Worm (Caenorhabditis elegans) whole organism, young adult: ENCODE measurements around the gene T01B7.5.
A peak's percentile ranks its signal among the peaks of the same experiment; 100 is the strongest.

Experiments
- C17E4.6 ChIP-seq: fragments of 200-800 bp; sonication (Bioruptor generic); IDR thresholded peaks from 2 replicates; pipeline ENCODE4 v1.3.6; 2022; ENCODE audit warnings: missing genetic modification reagents, missing genetic modification characterization, missing compliant biosample characterization
- F49E8.2 ChIP-seq: sonication (generic microtip); optimal IDR thresholded peaks from 3 replicates; lab custom pipeline; 2017; ENCODE audit warnings: missing genetic modification characterization, mild to moderate bottlenecking, missing compliant biosample characterization, antibody characterized with exemption, moderate library complexity; ENCODE audit not compliant: insufficient read depth
- K11D2.4 ChIP-seq: fragments of 200-800 bp; sonication (Bioruptor generic); IDR thresholded peaks from 2 replicates; pipeline ENCODE4 v1.3.6; 2022; ENCODE audit warnings: missing genetic modification reagents, missing genetic modification characterization, missing compliant biosample characterization
- K12H6.12 ChIP-seq: fragments of 200-800 bp; sonication (Bioruptor generic); optimal IDR thresholded peaks from 2 replicates; lab custom pipeline; 2018; ENCODE audit warnings: mild to moderate bottlenecking, missing genetic modification characterization, missing compliant biosample characterization
- Y67H2A.10 ChIP-seq: fragments of 200-800 bp; sonication (Bioruptor generic); conservative IDR thresholded peaks from 2 replicates; pipeline ENCODE4 v1.3.6; 2022; ENCODE audit warnings: missing genetic modification reagents, missing genetic modification characterization, missing compliant biosample characterization
- ZK185.1 ChIP-seq: sonication (generic microtip); optimal IDR thresholded peaks from 2 replicates; lab custom pipeline; 2016; ENCODE audit warnings: mild to moderate bottlenecking, missing genetic modification characterization, missing compliant biosample characterization; ENCODE audit not compliant: poor library complexity, severe bottlenecking
- ceh-58 ChIP-seq: fragments of 200-800 bp; sonication (Bioruptor generic); IDR thresholded peaks from 2 replicates; pipeline ENCODE4 v1.3.6; 2022; ENCODE audit warnings: missing genetic modification characterization, missing compliant biosample characterization
- ceh-91 ChIP-seq: fragments of 200-800 bp; sonication (Bioruptor generic); IDR thresholded peaks from 2 replicates; pipeline ENCODE4 v1.3.6; 2022; ENCODE audit warnings: missing genetic modification reagents, missing genetic modification characterization, missing compliant biosample characterization
- chd-7 ChIP-seq: sonication (generic microtip); optimal IDR thresholded peaks from 2 replicates; lab custom pipeline; 2016; ENCODE audit warnings: mild to moderate bottlenecking, missing genetic modification characterization, moderate library complexity, missing compliant biosample characterization
- die-1 ChIP-seq: sonication (generic microtip); optimal IDR thresholded peaks from 2 replicates; lab custom pipeline; 2016; ENCODE audit warnings: missing genotype, mild to moderate bottlenecking, missing genetic modification characterization, missing compliant biosample characterization
- dox-1 ChIP-seq: fragments of 200-800 bp; sonication (Bioruptor generic); IDR thresholded peaks from 2 replicates; pipeline ENCODE4 v1.3.6; 2022; ENCODE audit warnings: missing genetic modification reagents, missing genetic modification characterization, missing compliant biosample characterization
- dpl-1 ChIP-seq: fragments of 150-350 bp; optimal IDR thresholded peaks from 2 replicates; lab custom pipeline; 2014; ENCODE audit warnings: missing biosample characterization, missing genetic modification reagents, missing genetic modification characterization
- egrh-3 ChIP-seq: fragments of 200-800 bp; sonication (Bioruptor generic); IDR thresholded peaks from 2 replicates; pipeline ENCODE4 v1.3.6; 2022; ENCODE audit warnings: missing genetic modification reagents, missing genetic modification characterization, missing compliant biosample characterization
- ets-4 ChIP-seq: fragments of 200-800 bp; sonication (Bioruptor generic); optimal IDR thresholded peaks from 2 replicates; lab custom pipeline; 2018; ENCODE audit warnings: mild to moderate bottlenecking, missing genetic modification characterization, missing compliant biosample characterization
- hlh-12 ChIP-seq: sonication (generic microtip); optimal IDR thresholded peaks from 2 replicates; lab custom pipeline; 2016; ENCODE audit warnings: missing genetic modification characterization, missing compliant biosample characterization
- hlh-26 ChIP-seq: fragments of 200-800 bp; sonication (Bioruptor generic); conservative IDR thresholded peaks from 2 replicates; pipeline ENCODE4 v1.3.6; 2022; ENCODE audit warnings: missing genetic modification reagents, missing genetic modification characterization, missing compliant biosample characterization
- hmg-1.2 ChIP-seq: fragments of 200-800 bp; sonication (Bioruptor generic); IDR thresholded peaks from 2 replicates; pipeline ENCODE4 v1.3.6; 2022; ENCODE audit warnings: missing genetic modification reagents, missing genetic modification characterization, missing compliant biosample characterization
- hmg-20 ChIP-seq: fragments of 200-800 bp; sonication (Bioruptor generic); IDR thresholded peaks from 2 replicates; pipeline ENCODE4 v1.3.6; 2022; ENCODE audit warnings: missing genetic modification reagents, missing genetic modification characterization, missing compliant biosample characterization
- let-526 ChIP-seq: fragments of 200-800 bp; sonication (Bioruptor generic); IDR thresholded peaks from 2 replicates; pipeline ENCODE4 v1.3.6; 2022; ENCODE audit warnings: missing genetic modification reagents, missing genetic modification characterization, missing compliant biosample characterization
- let-607 ChIP-seq, 2 experiments: fragments of 200-800 bp in 1 of 2; sonication (Bioruptor generic) in 1 of 2; sonication (generic microtip) in 1 of 2; optimal IDR thresholded peaks; 2 replicates each; lab custom pipeline; 2016 to 2018; ENCODE audit warnings: mild to moderate bottlenecking in 2 of 2, missing compliant biosample characterization in 2 of 2, missing genetic modification characterization in 2 of 2, moderate library complexity in 2 of 2, missing genotype in 1 of 2
- lin-26 ChIP-seq: fragments of 200-800 bp; sonication (Bioruptor generic); IDR thresholded peaks from 2 replicates; pipeline ENCODE4 v1.3.6; 2022; ENCODE audit warnings: missing genetic modification reagents, missing genetic modification characterization, missing compliant biosample characterization
- lin-35 ChIP-seq, 3 experiments: fragments of 150-350 bp in 2 of 3; sonication (generic microtip) in 1 of 3; optimal IDR thresholded peaks; 2 replicates each; lab custom pipeline; 2014 to 2018; ENCODE audit warnings: missing biosample characterization in 3 of 3, missing genetic modification characterization in 3 of 3, missing genetic modification reagents in 3 of 3
- lin-40 ChIP-seq: sonication (generic microtip); optimal IDR thresholded peaks from 2 replicates; lab custom pipeline; 2016; ENCODE audit warnings: missing genetic modification characterization, mild to moderate bottlenecking, missing compliant biosample characterization, missing genotype, missing genetic modification reagents
- lir-1 ChIP-seq: fragments of 200-800 bp; sonication (Bioruptor generic); conservative IDR thresholded peaks from 2 replicates; pipeline ENCODE4 v1.3.6; 2022; ENCODE audit warnings: missing genetic modification reagents, missing genetic modification characterization, missing compliant biosample characterization
- lsl-1 ChIP-seq: fragments of 200-800 bp; sonication (Bioruptor generic); optimal IDR thresholded peaks from 2 replicates; lab custom pipeline; 2018; ENCODE audit warnings: mild to moderate bottlenecking, missing genetic modification characterization, moderate library complexity, missing compliant biosample characterization
- madf-10 ChIP-seq: sonication (generic microtip); optimal IDR thresholded peaks from 2 replicates; lab custom pipeline; 2016; ENCODE audit warnings: mild to moderate bottlenecking, missing genetic modification characterization, missing compliant biosample characterization
- mcd-1 ChIP-seq: fragments of 200-800 bp; sonication (Bioruptor generic); IDR thresholded peaks from 2 replicates; pipeline ENCODE4 v1.3.6; 2022; ENCODE audit warnings: missing genetic modification reagents, missing genetic modification characterization, missing compliant biosample characterization
- mes-4 ChIP-seq: sonication (generic microtip); optimal IDR thresholded peaks from 2 replicates; lab custom pipeline; 2016; ENCODE audit warnings: missing genotype, missing genetic modification characterization, missing compliant biosample characterization
- nfya-2 ChIP-seq: fragments of 200-800 bp; sonication (Bioruptor generic); IDR thresholded peaks from 2 replicates; pipeline ENCODE4 v1.3.6; 2022; ENCODE audit warnings: missing genetic modification reagents, missing genetic modification characterization, missing compliant biosample characterization
- nfyb-1 ChIP-seq: fragments of 200-800 bp; sonication (Bioruptor generic); IDR thresholded peaks from 2 replicates; pipeline ENCODE4 v1.3.6; 2022; ENCODE audit warnings: missing genetic modification reagents, missing genetic modification characterization, missing compliant biosample characterization
- nhr-27 ChIP-seq: fragments of 200-800 bp; sonication (Bioruptor generic); optimal IDR thresholded peaks from 2 replicates; lab custom pipeline; 2018; ENCODE audit warnings: mild to moderate bottlenecking, missing genetic modification characterization, moderate library complexity, missing compliant biosample characterization
- nhr-80 ChIP-seq: sonication (generic microtip); optimal IDR thresholded peaks from 2 replicates; lab custom pipeline; 2016; ENCODE audit warnings: missing genetic modification characterization, missing compliant biosample characterization
- pbrm-1 ChIP-seq: fragments of 200-800 bp; sonication (Bioruptor generic); IDR thresholded peaks from 2 replicates; pipeline ENCODE4 v1.3.6; 2022; ENCODE audit warnings: missing genetic modification reagents, missing genetic modification characterization, missing compliant biosample characterization
- rcor-1 ChIP-seq: fragments of 200-800 bp; sonication (Bioruptor generic); IDR thresholded peaks from 2 replicates; pipeline ENCODE4 v1.3.6; 2022; ENCODE audit warnings: missing genetic modification reagents, missing genetic modification characterization, missing compliant biosample characterization
- repo-1 ChIP-seq: sonication (generic microtip); optimal IDR thresholded peaks from 2 replicates; lab custom pipeline; 2017; ENCODE audit warnings: mild to moderate bottlenecking, missing genetic modification characterization, missing compliant biosample characterization
- snpc-1.3 ChIP-seq: sonication (generic microtip); optimal IDR thresholded peaks from 2 replicates; lab custom pipeline; 2017; ENCODE audit warnings: missing genetic modification characterization, mild to moderate bottlenecking, missing compliant biosample characterization, antibody characterized with exemption, moderate library complexity, missing genotype, missing genetic modification reagents; ENCODE audit not compliant: insufficient read depth
- snpc-4 ChIP-seq, 5 experiments: fragments of 150-350 bp in 1 of 5; sonication (generic microtip) in 4 of 5; optimal IDR thresholded peaks; 2 replicates each; lab custom pipeline; 2014 to 2018; ENCODE audit warnings: missing genetic modification characterization in 5 of 5, missing biosample characterization in 3 of 5, antibody characterized with exemption in 2 of 5, mild to moderate bottlenecking in 2 of 5, missing compliant biosample characterization in 2 of 5, missing genotype in 2 of 5, moderate library complexity in 2 of 5, missing genetic modification reagents in 1 of 5
- sptf-2 ChIP-seq: fragments of 200-800 bp; sonication (Bioruptor generic); optimal IDR thresholded peaks from 2 replicates; lab custom pipeline; 2018; ENCODE audit warnings: mild to moderate bottlenecking, missing genetic modification characterization, missing compliant biosample characterization
- tlf-1 ChIP-seq: fragments of 200-800 bp; sonication (Bioruptor generic); optimal IDR thresholded peaks from 2 replicates; lab custom pipeline; 2018; ENCODE audit warnings: mild to moderate bottlenecking, missing genetic modification characterization, missing compliant biosample characterization
- zfh-2 ChIP-seq: fragments of 200-800 bp; sonication (Bioruptor generic); conservative IDR thresholded peaks from 2 replicates; pipeline ENCODE4 v1.3.6; 2022; ENCODE audit warnings: missing genetic modification reagents, missing genetic modification characterization, missing compliant biosample characterization
- zim-3 ChIP-seq: sonication (generic microtip); optimal IDR thresholded peaks from 2 replicates; lab custom pipeline; 2017; ENCODE audit warnings: mild to moderate bottlenecking, missing genetic modification characterization, moderate library complexity, missing compliant biosample characterization
- ztf-18 ChIP-seq: sonication (generic microtip); optimal IDR thresholded peaks from 2 replicates; lab custom pipeline; 2016; ENCODE audit warnings: missing genotype, mild to moderate bottlenecking, missing genetic modification characterization, missing compliant biosample characterization
- ztf-22 ChIP-seq: fragments of 200-800 bp; sonication (Bioruptor generic); optimal IDR thresholded peaks from 2 replicates; lab custom pipeline; 2018; ENCODE audit warnings: mild to moderate bottlenecking, missing genetic modification characterization, moderate library complexity, missing compliant biosample characterization
- ztf-25 ChIP-seq: fragments of 200-800 bp; sonication (Bioruptor generic); IDR thresholded peaks from 2 replicates; pipeline ENCODE4 v1.3.6; 2022; ENCODE audit warnings: missing genetic modification reagents, missing genetic modification characterization, missing compliant biosample characterization
- ztf-3 ChIP-seq: fragments of 200-800 bp; sonication (Bioruptor generic); optimal IDR thresholded peaks from 2 replicates; lab custom pipeline; 2018; ENCODE audit warnings: mild to moderate bottlenecking, missing genetic modification characterization, missing compliant biosample characterization

Gene T01B7.5

ce11 chrII:8747246-8747938 is 30.8 kb downstream of the T01B7.5 start:
- no peak for TF ChIP-seq ets-4
- no peak for TF ChIP-seq zim-3 (tag; lab: Kevin White, UChicago)
- no peak for TF ChIP-seq lsl-1 (GFP tag; lab: Kevin White, UChicago)
- peak; percentile 54 for TF ChIP-seq nhr-27 (tag; lab: Kevin White, UChicago)
- peak; percentile 70 for TF ChIP-seq zfh-2
- no peak for TF ChIP-seq nfya-2
- TF ChIP-seq ceh-91 (GFP tag; lab: Robert Waterston, UW) = no peak
- no peak for TF ChIP-seq F49E8.2
- peak; percentile 75 for TF ChIP-seq dox-1 (GFP tag; lab: Robert Waterston, UW)
- TF ChIP-seq ZK185.1 (tag; lab: Kevin White, UChicago) = peak; percentile 4
- TF ChIP-seq lir-1 = peak; percentile 5; the same call in 1 of the 2 replicates
- TF ChIP-seq ztf-18 = peak; percentile 7
- TF ChIP-seq pbrm-1 (GFP tag; lab: Robert Waterston, UW) = peak; percentile 66; the same call in 1 of the 2 replicates
- TF ChIP-seq let-607 (tag; optimal IDR thresholded peaks at IDR 0.05; lab: Kevin White, UChicago) = peak; percentile 39 to 41
- no peak for TF ChIP-seq egrh-3 (GFP tag; lab: Robert Waterston, UW)
- peak; percentile 75 for TF ChIP-seq K12H6.12 (tag; lab: Kevin White, UChicago)
- TF ChIP-seq hlh-26 (GFP tag; lab: Robert Waterston, UW) = 0 out of 2 replicates have a peak, but pooled peaks have one; percentile 18
- TF ChIP-seq ceh-58 = peak; percentile 36; the same call in 1 of the 2 replicates
- peak; percentile 35; the same call in 1 of the 2 replicates for TF ChIP-seq mcd-1 (GFP tag; lab: Robert Waterston, UW)
- TF ChIP-seq die-1 (tag; lab: Kevin White, UChicago) = peak; percentile 40
- peak; percentile 59 for TF ChIP-seq nhr-80 (tag; lab: Kevin White, UChicago)
- TF ChIP-seq hmg-1.2 = peak; percentile 4; the same call in 1 of the 2 replicates
- TF ChIP-seq C17E4.6 = no peak
- TF ChIP-seq mes-4 = no peak
- peak; percentile 68 for TF ChIP-seq lin-40 (tag; lab: Kevin White, UChicago)
- TF ChIP-seq ztf-25 (GFP tag; lab: Robert Waterston, UW) = peak; percentile 50; the same call in 1 of the 2 replicates
- peak; percentile 55 for TF ChIP-seq snpc-1.3 (tag; lab: Kevin White, UChicago)
- TF ChIP-seq snpc-4 (GFP tag; optimal IDR thresholded peaks at IDR 0.05; lab: Kevin White, UChicago) = no peak
- peak in 1 of 4 experiments; percentile 25 for TF ChIP-seq snpc-4 (tag; optimal IDR thresholded peaks at IDR 0.05; lab: Kevin White, UChicago)
- peak; percentile 88 for TF ChIP-seq lin-26
- peak; percentile 90 for TF ChIP-seq tlf-1
- peak; percentile 78 for TF ChIP-seq nfyb-1 (GFP tag; lab: Robert Waterston, UW)
- peak; percentile 98 for TF ChIP-seq repo-1 (tag; lab: Kevin White, UChicago)
- TF ChIP-seq dpl-1 (GFP tag; lab: Kevin White, UChicago) = peak; percentile 5
- peak; percentile 60 for TF ChIP-seq madf-10 (tag; lab: Kevin White, UChicago)
- no peak for TF ChIP-seq Y67H2A.10 (GFP tag; lab: Robert Waterston, UW)
- peak; percentile 77 for TF ChIP-seq ztf-3 (GFP tag; lab: Kevin White, UChicago)
- TF ChIP-seq chd-7 (tag; lab: Kevin White, UChicago) = peak; percentile 86
- TF ChIP-seq ztf-22 (GFP tag; lab: Kevin White, UChicago) = peak; percentile 62
- peak; percentile 78 for TF ChIP-seq K11D2.4
- no peak for TF ChIP-seq hlh-12 (tag; lab: Kevin White, UChicago)
- TF ChIP-seq rcor-1 (GFP tag; lab: Robert Waterston, UW) = 0 out of 2 replicates have a peak, but pooled peaks have one; percentile 9
- TF ChIP-seq lin-35 (GFP tag; optimal IDR thresholded peaks at IDR 0.05; lab: Kevin White, UChicago) = peak in 1 of 3 experiments; percentile 55
- TF ChIP-seq sptf-2 (GFP tag; lab: Kevin White, UChicago) = no peak
- peak; percentile 36; the same call in 1 of the 2 replicates for TF ChIP-seq hmg-20
- peak; percentile 51 for TF ChIP-seq let-526 (GFP tag; lab: Robert Waterston, UW)
